Worm (Caenorhabditis elegans) whole organism, young adult: ENCODE measurements around the gene F55A11.8.

Source experiments
- B0019.2 ChIP-seq: fragments of 200-800 bp; sonication (Bioruptor generic); conservative IDR thresholded peaks from 2 replicates; pipeline ENCODE4 v1.3.6; 2022; ENCODE audit warnings: missing genetic modification reagents, missing genetic modification characterization, missing compliant biosample characterization
- B0336.3 ChIP-seq: fragments of 200-800 bp; sonication (Bioruptor generic); IDR thresholded peaks from 2 replicates; pipeline ENCODE4 v1.3.6; 2022; ENCODE audit warnings: missing genetic modification characterization, missing compliant biosample characterization
- F37B4.10 ChIP-seq: fragments of 200-800 bp; sonication (Bioruptor generic); IDR thresholded peaks from 2 replicates; pipeline ENCODE4 v1.3.6; 2022; ENCODE audit warnings: missing genetic modification characterization, missing compliant biosample characterization
- F55B11.4 ChIP-seq: sonication (generic microtip); optimal IDR thresholded peaks from 2 replicates; lab custom pipeline; 2016; ENCODE audit warnings: missing compliant biosample characterization, missing genetic modification characterization, borderline replicate concordance; ENCODE audit not compliant: insufficient read depth
- K11D2.4 ChIP-seq: fragments of 200-800 bp; sonication (Bioruptor generic); IDR thresholded peaks from 2 replicates; pipeline ENCODE4 v1.3.6; 2022; ENCODE audit warnings: missing genetic modification reagents, missing genetic modification characterization, missing compliant biosample characterization
- K12H6.12 ChIP-seq: fragments of 200-800 bp; sonication (Bioruptor generic); optimal IDR thresholded peaks from 2 replicates; lab custom pipeline; 2018; ENCODE audit warnings: mild to moderate bottlenecking, missing genetic modification characterization, missing compliant biosample characterization
- T07F8.4 ChIP-seq: sonication (generic microtip); optimal IDR thresholded peaks from 2 replicates; lab custom pipeline; 2016; ENCODE audit warnings: mild to moderate bottlenecking, missing genetic modification characterization, moderate library complexity, missing compliant biosample characterization
- Y53F4B.3 ChIP-seq: fragments of 200-800 bp; sonication (Bioruptor generic); IDR thresholded peaks from 2 replicates; pipeline ENCODE4 v1.3.6; 2022; ENCODE audit warnings: missing genetic modification reagents, missing genetic modification characterization, missing compliant biosample characterization
- ceh-58 ChIP-seq: fragments of 200-800 bp; sonication (Bioruptor generic); IDR thresholded peaks from 2 replicates; pipeline ENCODE4 v1.3.6; 2022; ENCODE audit warnings: missing genetic modification characterization, missing compliant biosample characterization
- ceh-91 ChIP-seq: fragments of 200-800 bp; sonication (Bioruptor generic); IDR thresholded peaks from 2 replicates; pipeline ENCODE4 v1.3.6; 2022; ENCODE audit warnings: missing genetic modification reagents, missing genetic modification characterization, missing compliant biosample characterization
- die-1 ChIP-seq: sonication (generic microtip); optimal IDR thresholded peaks from 2 replicates; lab custom pipeline; 2016; ENCODE audit warnings: missing genotype, mild to moderate bottlenecking, missing genetic modification characterization, missing compliant biosample characterization
- dox-1 ChIP-seq: fragments of 200-800 bp; sonication (Bioruptor generic); IDR thresholded peaks from 2 replicates; pipeline ENCODE4 v1.3.6; 2022; ENCODE audit warnings: missing genetic modification reagents, missing genetic modification characterization, missing compliant biosample characterization
- egl-18 ChIP-seq: fragments of 200-800 bp; sonication (Bioruptor generic); IDR thresholded peaks from 2 replicates; pipeline ENCODE4 v1.3.6; 2022; ENCODE audit warnings: missing genetic modification reagents, missing genetic modification characterization, missing compliant biosample characterization
- egrh-3 ChIP-seq: fragments of 200-800 bp; sonication (Bioruptor generic); IDR thresholded peaks from 2 replicates; pipeline ENCODE4 v1.3.6; 2022; ENCODE audit warnings: missing genetic modification reagents, missing genetic modification characterization, missing compliant biosample characterization
- hlh-12 ChIP-seq: sonication (generic microtip); optimal IDR thresholded peaks from 2 replicates; lab custom pipeline; 2016; ENCODE audit warnings: missing genetic modification characterization, missing compliant biosample characterization
- hlh-26 ChIP-seq: fragments of 200-800 bp; sonication (Bioruptor generic); conservative IDR thresholded peaks from 2 replicates; pipeline ENCODE4 v1.3.6; 2022; ENCODE audit warnings: missing genetic modification reagents, missing genetic modification characterization, missing compliant biosample characterization
- hrde-1 ChIP-seq: sonication (generic microtip); optimal IDR thresholded peaks from 2 replicates; lab custom pipeline; 2016; ENCODE audit warnings: missing genetic modification characterization, mild to moderate bottlenecking, missing compliant biosample characterization, moderate library complexity, missing genotype, missing genetic modification reagents, borderline replicate concordance
- lir-1 ChIP-seq: fragments of 200-800 bp; sonication (Bioruptor generic); conservative IDR thresholded peaks from 2 replicates; pipeline ENCODE4 v1.3.6; 2022; ENCODE audit warnings: missing genetic modification reagents, missing genetic modification characterization, missing compliant biosample characterization
- lsl-1 ChIP-seq: fragments of 200-800 bp; sonication (Bioruptor generic); optimal IDR thresholded peaks from 2 replicates; lab custom pipeline; 2018; ENCODE audit warnings: mild to moderate bottlenecking, missing genetic modification characterization, moderate library complexity, missing compliant biosample characterization
- madf-3 ChIP-seq: fragments of 200-800 bp; sonication (Bioruptor generic); IDR thresholded peaks from 2 replicates; pipeline ENCODE4 v1.3.6; 2022; ENCODE audit warnings: missing genetic modification reagents, missing genetic modification characterization, missing compliant biosample characterization
- madf-8 ChIP-seq: fragments of 200-800 bp; sonication (Bioruptor generic); conservative IDR thresholded peaks from 2 replicates; pipeline ENCODE4 v1.3.6; 2022; ENCODE audit warnings: missing genetic modification reagents, missing genetic modification characterization, missing compliant biosample characterization
- rcor-1 ChIP-seq: fragments of 200-800 bp; sonication (Bioruptor generic); IDR thresholded peaks from 2 replicates; pipeline ENCODE4 v1.3.6; 2022; ENCODE audit warnings: missing genetic modification reagents, missing genetic modification characterization, missing compliant biosample characterization
- snpc-1.1 ChIP-seq: sonication (generic microtip); optimal IDR thresholded peaks from 2 replicates; lab custom pipeline; 2017; ENCODE audit warnings: missing genetic modification characterization, mild to moderate bottlenecking, missing compliant biosample characterization, antibody characterized with exemption, moderate library complexity, missing genotype, missing genetic modification reagents; ENCODE audit not compliant: insufficient read depth
- snpc-1.3 ChIP-seq: sonication (generic microtip); optimal IDR thresholded peaks from 2 replicates; lab custom pipeline; 2017; ENCODE audit warnings: missing genetic modification characterization, mild to moderate bottlenecking, missing compliant biosample characterization, antibody characterized with exemption, moderate library complexity, missing genotype, missing genetic modification reagents; ENCODE audit not compliant: insufficient read depth
- somi-1 ChIP-seq: fragments of 200-800 bp; sonication (Bioruptor generic); optimal IDR thresholded peaks from 2 replicates; lab custom pipeline; 2018; ENCODE audit warnings: mild to moderate bottlenecking, missing genetic modification characterization, missing compliant biosample characterization
- tbp1 ChIP-seq: fragments of 200-800 bp; sonication (Bioruptor generic); optimal IDR thresholded peaks from 2 replicates; lab custom pipeline; 2018; ENCODE audit warnings: mild to moderate bottlenecking, missing genetic modification characterization, missing compliant biosample characterization
- tbx-9 ChIP-seq: sonication (generic microtip); optimal IDR thresholded peaks from 2 replicates; lab custom pipeline; 2016; ENCODE audit warnings: borderline replicate concordance, missing genetic modification characterization, inconsistent platforms, missing compliant biosample characterization
- unc-62 ChIP-seq: fragments of 150-350 bp; optimal IDR thresholded peaks from 2 replicates; lab custom pipeline; 2014; ENCODE audit warnings: missing biosample characterization, missing genetic modification reagents, missing genetic modification characterization
- xnd-1 ChIP-seq: sonication (generic microtip); optimal IDR thresholded peaks from 2 replicates; lab custom pipeline; 2016; ENCODE audit warnings: missing genotype, missing genetic modification reagents, missing genetic modification characterization, missing compliant biosample characterization
- ztf-18 ChIP-seq: sonication (generic microtip); optimal IDR thresholded peaks from 2 replicates; lab custom pipeline; 2016; ENCODE audit warnings: missing genotype, mild to moderate bottlenecking, missing genetic modification characterization, missing compliant biosample characterization
- ztf-3 ChIP-seq: fragments of 200-800 bp; sonication (Bioruptor generic); optimal IDR thresholded peaks from 2 replicates; lab custom pipeline; 2018; ENCODE audit warnings: mild to moderate bottlenecking, missing genetic modification characterization, missing compliant biosample characterization

Gene F55A11.8

DNA sequence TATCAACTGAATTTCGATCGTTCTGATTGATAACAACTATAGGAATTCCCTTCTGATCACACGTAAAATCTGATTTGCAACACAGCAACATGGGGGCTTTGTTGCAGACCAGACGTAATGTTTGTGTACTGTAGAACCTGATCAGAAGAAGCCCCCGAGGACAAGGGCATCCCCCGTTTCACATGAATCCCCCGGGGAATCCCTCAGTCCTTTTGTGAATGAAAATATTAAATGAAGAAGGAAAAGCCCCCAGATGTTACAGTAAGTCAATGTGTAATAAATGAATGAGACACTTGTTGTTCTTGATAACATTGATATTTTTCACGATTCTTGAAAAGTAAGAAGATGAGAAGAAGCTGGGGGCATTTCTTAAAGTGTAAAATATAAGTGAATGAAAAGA, 6.2 kb downstream of the F55A11.8 start:
- TF ChIP-seq somi-1 (GFP tag; lab: Kevin White, UChicago), result no peak
- TF ChIP-seq unc-62 (GFP tag; lab: Kevin White, UChicago), result no peak
- no peak for TF ChIP-seq ztf-3 (GFP tag; lab: Kevin White, UChicago)
- no peak for TF ChIP-seq K12H6.12 (tag; lab: Kevin White, UChicago)
- no peak for TF ChIP-seq lsl-1 (GFP tag; lab: Kevin White, UChicago)
- no peak for TF ChIP-seq Y53F4B.3 (GFP tag; lab: Robert Waterston, UW)
- no peak for TF ChIP-seq egrh-3 (GFP tag; lab: Robert Waterston, UW)
- TF ChIP-seq B0336.3 (GFP tag; lab: Robert Waterston, UW), result no peak

DNA sequence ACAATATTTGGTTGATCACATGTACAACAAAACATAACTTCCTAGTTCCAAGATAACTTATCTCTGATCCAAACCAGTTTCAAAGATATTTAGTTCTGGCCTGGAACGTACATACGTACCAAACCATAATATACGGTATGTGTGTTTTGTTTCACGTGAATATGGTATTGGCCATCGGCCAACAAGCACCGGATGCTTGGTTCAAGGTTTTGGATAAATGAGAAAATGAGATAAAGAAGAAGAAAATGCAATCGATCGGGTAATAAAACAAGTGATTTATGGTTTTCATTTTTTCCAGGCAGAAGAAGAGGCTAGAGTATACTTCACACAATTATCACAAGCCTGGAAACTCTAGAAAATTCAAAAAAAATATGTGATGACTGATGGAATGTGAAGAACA, 7.4 kb downstream of the F55A11.8 start:
- TF ChIP-seq egl-18, result no peak
- TF ChIP-seq, all 124 proteins: peak for 0

DNA sequence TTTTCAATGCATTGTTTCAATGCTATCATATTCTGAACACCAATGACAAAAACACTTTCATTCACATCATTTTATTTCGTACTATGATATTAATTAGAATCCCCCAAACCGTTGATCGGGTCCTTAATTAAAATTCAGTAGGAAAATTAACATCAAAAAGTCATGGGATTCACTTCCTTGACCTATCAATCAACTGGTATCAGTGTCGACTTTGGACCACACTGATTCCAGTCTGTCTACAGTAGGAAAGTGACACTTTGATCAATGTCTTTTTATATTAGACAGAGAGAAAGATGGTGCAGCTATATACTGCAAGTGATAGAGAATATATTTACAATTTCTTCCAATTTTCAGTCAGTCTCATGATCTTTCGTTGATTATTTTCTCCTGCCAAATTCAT, 8.4 kb downstream of the F55A11.8 start:
- TF ChIP-seq egl-18 (no peak), hlh-26 (GFP tag; lab: Robert Waterston, UW) (no peak), rcor-1 (GFP tag; lab: Robert Waterston, UW) (no peak), tbp1 (no peak), B0019.2 (GFP tag; lab: Robert Waterston, UW) (no peak), dox-1 (GFP tag; lab: Robert Waterston, UW) (no peak), F55B11.4 (tag; lab: Kevin White, UChicago) (no peak), snpc-1.3 (tag; lab: Kevin White, UChicago) (no peak), snpc-1.1 (tag; lab: Kevin White, UChicago) (no peak), ceh-91 (GFP tag; lab: Robert Waterston, UW) (no peak), xnd-1 (no peak), unc-62 (GFP tag; lab: Kevin White, UChicago) (no peak), madf-3 (GFP tag; lab: Robert Waterston, UW) (no peak), madf-8 (GFP tag; lab: Robert Waterston, UW) (no peak), hrde-1 (tag; lab: Kevin White, UChicago) (no peak), T07F8.4 (tag; lab: Kevin White, UChicago) (no peak), hlh-12 (tag; lab: Kevin White, UChicago) (no peak), tbx-9 (no peak), lir-1 (GFP tag; lab: Robert Waterston, UW) (no peak)

DNA sequence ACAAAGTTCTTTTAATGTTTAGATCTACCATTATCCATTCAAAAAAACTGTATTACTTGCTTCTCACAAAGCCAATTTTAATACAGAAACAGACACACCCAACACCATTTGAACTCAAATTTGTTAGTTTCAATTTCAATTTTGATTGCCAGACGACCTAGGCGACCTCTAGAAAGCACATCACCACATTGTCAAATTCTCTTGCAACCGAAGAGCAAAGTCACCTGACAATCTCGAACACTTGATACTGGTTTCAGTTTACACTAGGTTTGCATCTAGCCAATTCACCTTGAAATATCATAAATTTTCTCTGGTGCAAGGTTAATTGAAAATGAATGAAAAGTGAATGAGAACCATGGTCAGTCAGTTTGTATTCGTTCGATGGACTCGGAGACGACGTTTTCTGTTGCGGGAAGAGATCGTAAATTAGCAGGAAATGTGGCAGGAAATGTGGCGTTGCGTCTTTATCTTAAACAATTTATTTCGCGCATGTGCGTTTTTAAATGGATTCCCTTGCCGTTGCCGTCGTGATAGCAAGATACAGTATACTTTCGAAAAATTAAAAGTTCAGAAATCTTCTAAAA, 9.4 kb downstream of the F55A11.8 start:
- TF ChIP-seq F37B4.10 (GFP tag; lab: Robert Waterston, UW) (no peak), ztf-18 (no peak), ceh-58 (GFP tag; lab: Robert Waterston, UW) (no peak)
- TF ChIP-seq, all 124 proteins: peak for 0

DNA sequence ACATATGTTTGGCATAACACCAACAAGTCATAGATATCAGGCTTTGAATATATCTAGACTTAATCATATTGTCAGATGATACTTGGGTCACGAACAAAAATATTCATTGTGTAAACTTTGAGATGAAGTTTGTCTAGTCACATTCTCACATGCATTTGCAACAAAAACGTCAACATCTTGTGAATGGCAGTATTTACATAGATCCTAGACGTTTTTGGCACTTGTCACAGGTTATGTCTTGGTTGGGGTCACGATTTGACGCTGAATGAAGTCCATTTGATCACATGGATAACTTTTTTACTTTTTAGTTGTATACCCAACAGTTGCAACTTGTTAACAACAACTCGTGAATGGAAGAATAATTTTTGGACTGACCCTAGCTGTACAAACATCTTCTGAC, 10.3 kb downstream of the F55A11.8 start:
- TF ChIP-seq K11D2.4 (0 out of 2 replicates have a peak, but pooled peaks have one; percentile 12), die-1 (tag; lab: Kevin White, UChicago) (no peak)
